Worm (Caenorhabditis elegans) whole organism, L3 larva: Measurements from ENCODE around the gene Y49F6C.7.

Source experiments
- elt-2 ChIP-seq: sonication (generic microtip); optimal IDR thresholded peaks from 2 replicates; lab custom pipeline; 2016; ENCODE audit warnings: missing genetic modification reagents, mild to moderate bottlenecking, missing genetic modification characterization, missing compliant biosample characterization
- fkh-10 ChIP-seq: sonication (generic microtip); optimal IDR thresholded peaks from 2 replicates; lab custom pipeline; 2017; ENCODE audit warnings: missing biosample characterization, missing genetic modification reagents, missing genetic modification characterization
- nhr-11 ChIP-seq: fragments of 150-350 bp; optimal IDR thresholded peaks from 2 replicates; lab custom pipeline; 2014; ENCODE audit warnings: missing biosample characterization, missing genetic modification characterization
- nhr-237 ChIP-seq: fragments of 150-350 bp; optimal IDR thresholded peaks from 2 replicates; lab custom pipeline; 2014; ENCODE audit warnings: missing biosample characterization, missing genetic modification characterization
- skn-1 ChIP-seq: fragments of 150-350 bp; optimal IDR thresholded peaks from 2 replicates; lab custom pipeline; 2014; ENCODE audit warnings: missing biosample characterization, missing genetic modification characterization
- snpc-4 ChIP-seq: fragments of 150-350 bp; optimal IDR thresholded peaks from 2 replicates; lab custom pipeline; 2014; ENCODE audit warnings: missing biosample characterization, missing genetic modification characterization
- unc-39 ChIP-seq: sonication (generic microtip); optimal IDR thresholded peaks from 4 replicates; lab custom pipeline; 2017; ENCODE audit warnings: missing biosample characterization, missing genetic modification characterization
- ztf-11 ChIP-seq: fragments of 150-350 bp; optimal IDR thresholded peaks from 2 replicates; lab custom pipeline; 2014; ENCODE audit warnings: missing biosample characterization, missing genetic modification characterization

DNA sequence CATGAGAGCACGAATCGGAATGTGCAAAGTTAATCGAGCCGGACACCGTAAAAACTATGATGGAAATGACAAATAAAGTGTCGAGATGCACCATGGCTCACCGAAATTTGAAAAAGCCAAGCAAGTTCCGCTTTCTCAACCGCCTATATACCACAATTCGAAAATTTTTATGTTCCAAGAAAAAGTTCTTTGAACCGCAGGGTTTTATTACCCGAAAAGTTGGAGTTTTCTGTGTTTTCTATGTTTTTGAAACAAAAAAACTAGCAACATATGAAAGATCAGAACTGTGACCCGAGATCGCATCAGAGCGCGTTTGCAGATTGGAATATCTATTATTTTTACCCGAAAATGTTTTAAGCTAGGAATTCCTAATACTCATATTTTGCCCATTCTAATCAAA is 40.9 kb downstream of the Y49F6C.7 start, which contains the start of gene Y46D2A.3:
- no peak for TF ChIP-seq snpc-4 (tag; lab: Kevin White, UChicago)
- TF ChIP-seq skn-1 (tag; lab: Kevin White, UChicago), result no peak
- no peak for TF ChIP-seq ztf-11 (tag; lab: Kevin White, UChicago)
- no peak for TF ChIP-seq elt-2 (tag; lab: Kevin White, UChicago)
- TF ChIP-seq nhr-11 (tag; lab: Kevin White, UChicago), result no peak
- TF ChIP-seq unc-39 (tag; lab: Kevin White, UChicago), result no peak
- TF ChIP-seq fkh-10, result no peak
- no peak for TF ChIP-seq nhr-237 (tag; lab: Kevin White, UChicago)
